Worm (Caenorhabditis elegans): Measurements from ENCODE around the gene acr-7.

DNA sequence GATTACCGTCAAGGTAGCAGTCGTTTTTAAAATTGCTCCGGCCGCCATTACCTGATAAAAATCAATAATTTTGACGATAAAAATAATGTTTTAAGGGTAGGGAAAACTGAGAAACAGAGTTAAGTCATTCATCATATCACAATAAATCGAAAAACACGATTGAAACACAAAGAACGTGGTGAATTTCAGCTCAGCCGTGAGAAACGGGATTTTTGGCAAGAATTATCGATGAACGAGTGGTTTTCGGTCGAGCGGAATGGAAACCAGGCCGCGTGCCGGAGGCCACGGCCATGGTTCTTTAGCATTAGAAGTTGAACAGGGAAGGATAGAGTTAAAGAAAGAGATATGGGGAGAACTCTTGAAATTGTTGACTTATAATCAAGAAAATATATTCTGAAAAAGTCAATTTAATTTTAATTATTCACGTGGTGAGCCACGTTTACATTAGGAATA, 29.7 kb upstream of the acr-7 start, which contains the start of the genes vha-4 and T01H3.5:
- TF ChIP-seq med-1 (GFP tag; optimal IDR thresholded peaks at IDR 0.05; ENCODE audit: insufficient read depth) (no peak), ztf-29 (GFP tag; IDR thresholded peaks at IDR 0.05) (no peak), flt-1 (GFP tag; IDR thresholded peaks at IDR 0.05) (no peak), T22C8.4 (GFP tag; IDR thresholded peaks at IDR 0.05) (no peak), ztf-23 (GFP tag; IDR thresholded peaks at IDR 0.05) (no peak), cog-1 (tag; optimal IDR thresholded peaks at IDR 0.05) (no peak), klf-2 (GFP tag; conservative IDR thresholded peaks at IDR 0.05) (no peak), ref-1 (GFP tag; conservative IDR thresholded peaks at IDR 0.05) (no peak), tab-1 (GFP tag; IDR thresholded peaks at IDR 0.05) (no peak)
